Fruit fly (Drosophila melanogaster) whole organism: ENCODE results near the gene tal-AA.

Experiments
- CG8478 ChIP-seq: fragments of >200 bp; optimal IDR thresholded peaks from 2 replicates; lab custom pipeline; 2018; ENCODE audit warnings: inconsistent platforms
- Dll ChIP-seq: fragments of >200 bp; optimal IDR thresholded peaks from 2 replicates; lab custom pipeline; 2017
- EcR ChIP-seq, 2 experiments: fragments of >200 bp; optimal IDR thresholded peaks; 2 replicates each; lab custom pipeline; 2017; ENCODE audit warnings: missing biosample characterization in 2 of 2, missing genetic modification characterization in 2 of 2, missing genetic modification reagents in 2 of 2
- pan ChIP-seq: fragments of >200 bp; optimal IDR thresholded peaks from 2 replicates; lab custom pipeline; 2017
- psq ChIP-seq: fragments of >200 bp; optimal IDR thresholded peaks from 2 replicates; lab custom pipeline; 2017
- usp ChIP-seq: fragments of >200 bp; optimal IDR thresholded peaks from 2 replicates; lab custom pipeline; 2017; ENCODE audit warnings: missing biosample characterization, missing genetic modification characterization, mixed read lengths

- TF ChIP-seq pan (no peak), usp (GFP tag; lab: Kevin White, UChicago) (no peak), psq (no peak), Dll (no peak), CG8478 (lab: Kevin White, UChicago) (no peak), EcR (GFP tag; optimal IDR thresholded peaks at IDR 0.05; lab: Kevin White, UChicago) (no peak)
Observed at dm6 chr3R:13773350-13773749, 39.6 kb upstream of the tal-AA start.
